Fruit fly (Drosophila melanogaster) whole organism, adult: ENCODE measurements around the gene Rtca.
A peak's percentile ranks its signal among the peaks of the same experiment; 100 is the strongest.

Experiments
- CG11617 ChIP-seq: fragments of 200-800 bp; sonication (Bioruptor generic); optimal IDR thresholded peaks from 2 replicates; lab custom pipeline; 2017; ENCODE audit warnings: mild to moderate bottlenecking, missing biosample characterization, missing genetic modification reagents, missing genetic modification characterization
- CG12768 ChIP-seq: fragments of 200-800 bp; sonication (Bioruptor generic); optimal IDR thresholded peaks from 2 replicates; lab custom pipeline; 2017; ENCODE audit warnings: missing biosample characterization, missing genetic modification characterization, mild to moderate bottlenecking, moderate library complexity, missing genetic modification reagents
- CG14711 ChIP-seq: fragments of 200-800 bp; sonication (Bioruptor generic); optimal IDR thresholded peaks from 2 replicates; lab custom pipeline; 2018; ENCODE audit warnings: missing biosample characterization, mild to moderate bottlenecking, missing genetic modification characterization, moderate library complexity
- CG1620 ChIP-seq: fragments of 200-800 bp; sonication (Bioruptor generic); optimal IDR thresholded peaks from 2 replicates; lab custom pipeline; 2016; ENCODE audit warnings: missing biosample characterization, missing genetic modification characterization
- CG33017 ChIP-seq: fragments of 200-800 bp; sonication (Bioruptor generic); optimal IDR thresholded peaks from 2 replicates; lab custom pipeline; 2018; ENCODE audit warnings: missing biosample characterization, mild to moderate bottlenecking, missing genetic modification characterization, moderate library complexity
- CG5204 ChIP-seq: fragments of 200-800 bp; sonication (Bioruptor generic); optimal IDR thresholded peaks from 2 replicates; lab custom pipeline; 2016; ENCODE audit warnings: missing biosample characterization, missing genetic modification characterization
- CG7045 ChIP-seq: fragments of 200-800 bp; sonication (Bioruptor generic); optimal IDR thresholded peaks from 2 replicates; lab custom pipeline; 2017; ENCODE audit warnings: missing biosample characterization, mild to moderate bottlenecking, missing genetic modification characterization
- CG7101 ChIP-seq: fragments of 200-800 bp; sonication (Bioruptor generic); optimal IDR thresholded peaks from 2 replicates; lab custom pipeline; 2018; ENCODE audit warnings: missing biosample characterization, mild to moderate bottlenecking, missing genetic modification characterization, moderate library complexity
- Clk ChIP-seq: fragments of 200-800 bp; sonication (Bioruptor generic); optimal IDR thresholded peaks from 2 replicates; lab custom pipeline; 2017; ENCODE audit warnings: missing biosample characterization, missing genetic modification characterization
- Crg-1 ChIP-seq: fragments of 200-800 bp; sonication (Bioruptor generic); optimal IDR thresholded peaks from 2 replicates; lab custom pipeline; 2016; ENCODE audit warnings: missing biosample characterization, missing genetic modification characterization
- Hr96 ChIP-seq: fragments of 200-800 bp; sonication (Bioruptor generic); optimal IDR thresholded peaks from 2 replicates; lab custom pipeline; 2016; ENCODE audit warnings: missing biosample characterization, missing genetic modification characterization
- Mnt ChIP-seq: fragments of 200-800 bp; sonication (Bioruptor generic); optimal IDR thresholded peaks from 2 replicates; lab custom pipeline; 2016; ENCODE audit warnings: missing biosample characterization, mild to moderate bottlenecking, missing genetic modification characterization
- bab1 ChIP-seq: fragments of 200-800 bp; sonication (Bioruptor generic); optimal IDR thresholded peaks from 3 replicates; lab custom pipeline; 2019; ENCODE audit warnings: missing biosample characterization, mild to moderate bottlenecking, missing genetic modification characterization, moderate library complexity
- cic ChIP-seq: fragments of 200-800 bp; sonication (Bioruptor generic); optimal IDR thresholded peaks from 2 replicates; lab custom pipeline; 2017; ENCODE audit warnings: missing biosample characterization, mild to moderate bottlenecking, missing genetic modification characterization, moderate library complexity
- cnc ChIP-seq, 2 experiments: fragments of >200 bp; optimal IDR thresholded peaks; 2 replicates each; lab custom pipeline; 2017
- kay ChIP-seq: fragments of 200-800 bp; sonication (Bioruptor generic); peaks from one replicate; lab custom pipeline; 2016; ENCODE audit warnings: missing biosample characterization, missing genetic modification characterization, borderline replicate concordance
- ovo ChIP-seq: fragments of 200-800 bp; sonication (Bioruptor generic); optimal IDR thresholded peaks from 2 replicates; lab custom pipeline; 2016; ENCODE audit warnings: missing biosample characterization, missing genetic modification characterization
- pad ChIP-seq: fragments of 200-800 bp; sonication (Bioruptor generic); optimal IDR thresholded peaks from 3 replicates; lab custom pipeline; 2017; ENCODE audit warnings: missing biosample characterization, missing genetic modification characterization, mild to moderate bottlenecking, moderate library complexity, missing genetic modification reagents
- tj ChIP-seq: fragments of 200-800 bp; sonication (Bioruptor generic); optimal IDR thresholded peaks from 3 replicates; lab custom pipeline; 2017; ENCODE audit warnings: missing biosample characterization, mild to moderate bottlenecking, missing genetic modification characterization, moderate library complexity
- toe ChIP-seq: fragments of 200-800 bp; sonication (Bioruptor generic); optimal IDR thresholded peaks from 2 replicates; lab custom pipeline; 2016; ENCODE audit warnings: missing biosample characterization, missing genetic modification characterization

Gene Rtca

dm6 chrX:2073325-2073724, 1.1 kb downstream of the Rtca start, which contains the start of gene CG4199:
Gene CG4199, minus strand, starts transcription at chrX:2073483.
- TF ChIP-seq ovo (GFP tag; lab: Kevin White, UChicago) (peak; percentile 1), Mnt (GFP tag; lab: Kevin White, UChicago) (peak; percentile 80), pad (peak; percentile 25), cnc (optimal IDR thresholded peaks at IDR 0.05; lab: Kevin White, UChicago) (no peak), bab1 (peak; percentile 81), CG7101 (peak; percentile 52), CG1620 (peak; percentile 53), CG14711 (tag; lab: Kevin White, UChicago) (no peak), CG5204 (GFP tag; lab: Kevin White, UChicago) (no peak), CG11617 (peak; percentile 25)

DNA sequence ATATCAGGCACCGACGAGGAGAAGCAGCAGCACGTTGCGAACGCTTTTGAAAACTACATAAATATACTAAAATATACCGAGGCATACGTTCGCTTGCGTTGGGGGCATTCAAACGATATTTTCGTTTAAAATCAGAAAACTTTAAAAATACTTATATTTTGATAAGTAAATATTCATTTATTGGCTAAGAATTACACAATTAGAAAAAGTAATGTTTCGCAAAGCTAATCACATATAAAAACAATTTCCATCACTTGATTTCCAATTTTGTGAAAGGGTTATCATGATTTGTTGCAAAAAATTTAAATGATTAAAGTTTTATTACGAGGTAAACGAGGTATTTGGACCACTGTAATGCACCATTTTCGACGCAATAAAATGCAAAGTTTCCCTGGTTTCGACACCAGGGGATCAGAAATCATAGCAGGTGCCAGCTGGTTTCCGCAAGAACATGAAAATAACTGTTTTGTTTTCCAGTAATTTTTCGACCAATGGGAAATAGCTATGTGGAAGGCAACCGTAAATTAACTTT, 3.7 kb downstream of the Rtca start, which contains the start of gene CG4045:
Gene CG4045, minus strand, starts transcription at position 55 of the 532 bp plus-strand sequence.
- TF ChIP-seq bab1 (peak; percentile 79), tj (GFP tag; lab: Kevin White, UChicago) (peak; percentile 14), CG14711 (tag; lab: Kevin White, UChicago) (peak; percentile 39), pad (no peak), CG7101 (peak; percentile 55), kay (GFP tag; lab: Kevin White, UChicago) (no peak), CG11617 (peak; percentile 33), cnc (optimal IDR thresholded peaks at IDR 0.05; lab: Kevin White, UChicago) (no peak), Hr96 (GFP tag; lab: Kevin White, UChicago) (no peak), Mnt (GFP tag; lab: Kevin White, UChicago) (peak; percentile 26), ovo (GFP tag; lab: Kevin White, UChicago) (peak; percentile 68)

dm6 chrX:2076412-2077357, 4.5 kb downstream of the Rtca start, which contains the start of gene CG4025:
Gene CG4025, plus strand, starts transcription at chrX:2076966.
- TF ChIP-seq CG5204 (GFP tag; lab: Kevin White, UChicago): no peak
- no peak for TF ChIP-seq CG11617
- peak; percentile 56 for TF ChIP-seq ovo (GFP tag; lab: Kevin White, UChicago)
- no peak for TF ChIP-seq CG1620
- no peak for TF ChIP-seq CG7045 (GFP tag; lab: Kevin White, UChicago)
- no peak for TF ChIP-seq toe
- peak; percentile 10 for TF ChIP-seq Mnt (GFP tag; lab: Kevin White, UChicago)
- no peak for TF ChIP-seq CG7101
- TF ChIP-seq pad: peak; percentile 99
- TF ChIP-seq tj (GFP tag; lab: Kevin White, UChicago): no peak
- TF ChIP-seq cnc (optimal IDR thresholded peaks at IDR 0.05; lab: Kevin White, UChicago): no peak
- no peak for TF ChIP-seq CG14711 (tag; lab: Kevin White, UChicago)
- TF ChIP-seq cic (GFP tag; lab: Kevin White, UChicago): no peak
- no peak for TF ChIP-seq Hr96 (GFP tag; lab: Kevin White, UChicago)
- no peak for TF ChIP-seq Crg-1 (GFP tag; lab: Kevin White, UChicago)
- TF ChIP-seq CG33017 (tag; lab: Kevin White, UChicago): no peak
- no peak for TF ChIP-seq kay (GFP tag; lab: Kevin White, UChicago)
- TF ChIP-seq Clk (GFP tag; lab: Kevin White, UChicago): no peak
- TF ChIP-seq bab1: no peak

DNA sequence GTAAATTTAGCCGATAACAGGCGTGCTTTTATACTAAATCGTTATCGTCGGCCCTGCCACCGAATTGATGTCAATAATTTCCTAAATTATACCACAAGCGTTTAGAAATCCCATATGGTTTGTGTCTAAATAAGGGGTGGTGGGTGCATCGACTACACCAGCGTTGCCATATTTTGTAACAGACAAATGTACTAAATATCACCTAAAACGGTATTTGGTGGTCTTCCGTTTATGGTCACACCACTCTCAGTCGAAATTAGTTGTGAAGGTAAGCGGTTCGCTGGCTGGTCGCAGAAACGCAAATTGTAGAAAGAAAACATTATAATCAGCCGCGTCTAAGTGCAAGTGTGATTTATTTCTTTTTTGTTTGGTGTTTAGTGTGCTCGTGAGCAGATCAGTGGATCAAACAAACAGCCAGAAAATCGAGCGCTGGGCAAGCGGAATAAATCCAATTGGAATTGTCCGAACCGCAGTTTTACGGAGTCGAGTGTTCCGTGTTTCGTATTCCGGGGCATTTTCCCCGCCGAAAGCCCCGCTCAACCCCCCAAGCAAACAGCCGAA, 8.2 kb downstream of the Rtca start, which contains the start of the genes CG16903 and Unc-76:
Gene CG16903, minus strand, starts transcription at position 39 of the 561 bp plus-strand sequence.
Gene Unc-76, plus strand, starts transcription at position 244 of the 561 bp plus-strand sequence.
- TF ChIP-seq Crg-1 (GFP tag; lab: Kevin White, UChicago): no peak
- peak; percentile 54 for TF ChIP-seq CG1620
- TF ChIP-seq CG7101: peak; percentile 73
- peak; percentile 74 for TF ChIP-seq CG11617
- TF ChIP-seq CG7045 (GFP tag; lab: Kevin White, UChicago): no peak
- TF ChIP-seq bab1: peak; percentile 94
- no peak for TF ChIP-seq Hr96 (GFP tag; lab: Kevin White, UChicago)
- no peak for TF ChIP-seq CG12768
- TF ChIP-seq cnc (optimal IDR thresholded peaks at IDR 0.05; lab: Kevin White, UChicago): no peak
- TF ChIP-seq pad: peak; percentile 55
- no peak for TF ChIP-seq Clk (GFP tag; lab: Kevin White, UChicago)
- TF ChIP-seq toe: no peak
- TF ChIP-seq CG33017 (tag; lab: Kevin White, UChicago): no peak
- TF ChIP-seq tj (GFP tag; lab: Kevin White, UChicago): peak; percentile 54
- peak; percentile 90 for TF ChIP-seq Mnt (GFP tag; lab: Kevin White, UChicago)
- TF ChIP-seq ovo (GFP tag; lab: Kevin White, UChicago): peak; percentile 64
- peak; percentile 69 for TF ChIP-seq cic (GFP tag; lab: Kevin White, UChicago)
- no peak for TF ChIP-seq kay (GFP tag; lab: Kevin White, UChicago)
- TF ChIP-seq CG14711 (tag; lab: Kevin White, UChicago): peak; percentile 54
- TF ChIP-seq CG5204 (GFP tag; lab: Kevin White, UChicago): no peak

- TF ChIP-seq cic (GFP tag; lab: Kevin White, UChicago) (no peak), tj (GFP tag; lab: Kevin White, UChicago) (no peak), kay (GFP tag; lab: Kevin White, UChicago) (no peak)
Observed at dm6 chrX:2081848-2082365, 9.7 kb downstream of the Rtca start.
